Worm (Caenorhabditis elegans): ENCODE results near the gene sri-65.

The sri-65 gene

DNA sequence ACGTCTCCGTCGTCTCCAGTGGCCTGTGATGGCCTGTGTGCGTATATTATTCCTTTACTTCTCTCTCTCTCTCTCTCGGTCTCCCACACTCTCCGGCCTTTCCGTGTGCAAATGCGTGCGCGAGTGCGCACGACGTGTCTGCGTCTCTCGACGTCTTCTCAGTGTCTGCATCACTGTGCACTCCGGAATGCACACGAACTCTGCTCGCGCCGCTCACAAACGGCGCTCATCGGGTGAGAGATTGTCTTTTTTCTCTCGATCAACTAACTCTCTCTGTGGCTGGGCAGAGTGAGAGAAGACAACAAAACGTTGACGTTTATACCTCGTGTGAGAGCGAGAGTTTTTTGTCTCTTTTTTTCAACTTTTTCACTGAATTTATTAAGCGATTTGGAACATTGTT lies 32.2 kb downstream of the sri-65 start:
- TF ChIP-seq mcd-1 (GFP tag; IDR thresholded peaks at IDR 0.05) = peak; percentile 85
- peak; percentile 84 for TF ChIP-seq ztf-22 (GFP tag; optimal IDR thresholded peaks at IDR 0.05)
- TF ChIP-seq sptf-2 (GFP tag; optimal IDR thresholded peaks at IDR 0.05) = peak; percentile 41
- TF ChIP-seq snpc-4 (GFP tag; optimal IDR thresholded peaks at IDR 0.05) = no peak
- peak; percentile 42 to 82 (median 68) for TF ChIP-seq snpc-4 (tag; optimal IDR thresholded peaks at IDR 0.05)
- peak; percentile 81 for TF ChIP-seq ztf-26 (tag; optimal IDR thresholded peaks at IDR 0.05)
- TF ChIP-seq rpc-1 (optimal IDR thresholded peaks at IDR 0.05) = no peak
- TF ChIP-seq rpc-1 (tag; optimal IDR thresholded peaks at IDR 0.05) = no peak
- no peak for TF ChIP-seq ceh-79 (tag; optimal IDR thresholded peaks at IDR 0.05)
- TF ChIP-seq nhr-90 (tag; optimal IDR thresholded peaks at IDR 0.05) = peak; percentile 63
- no peak for TF ChIP-seq mes-4 (tag; optimal IDR thresholded peaks at IDR 0.05)
- no peak for TF ChIP-seq F57A8.1 (GFP tag; optimal IDR thresholded peaks at IDR 0.05)
- TF ChIP-seq madf-3 (GFP tag; IDR thresholded peaks at IDR 0.05) = 0 out of 2 replicates have a peak, but pooled peaks have one; percentile 23
- TF ChIP-seq ceh-91 (GFP tag; IDR thresholded peaks at IDR 0.05) = 0 out of 2 replicates have a peak, but pooled peaks have one; percentile 9
- no peak for TF ChIP-seq sdz-38 (tag; optimal IDR thresholded peaks at IDR 0.05)
- TF ChIP-seq nhr-80 (tag; optimal IDR thresholded peaks at IDR 0.05) = peak; percentile 82
- peak; percentile 83 for TF ChIP-seq athp-1 (tag; optimal IDR thresholded peaks at IDR 0.05)
- no peak for TF ChIP-seq F37B4.10 (GFP tag; IDR thresholded peaks at IDR 0.05)
- TF ChIP-seq ekl-4 (GFP tag; IDR thresholded peaks at IDR 0.05) = peak; percentile 79; the same call in 1 of the 2 replicates
- no peak for TF ChIP-seq fkh-3 (tag; optimal IDR thresholded peaks at IDR 0.05)
- TF ChIP-seq let-607 (tag; optimal IDR thresholded peaks at IDR 0.05) = peak in 1 of 2 experiments; percentile 39
- TF ChIP-seq attf-3 (GFP tag; conservative IDR thresholded peaks at IDR 0.05) = peak; percentile 45; the same call in 1 of the 2 replicates
- TF ChIP-seq somi-1 (GFP tag; optimal IDR thresholded peaks at IDR 0.05) = peak; percentile 91
- TF ChIP-seq lin-40 (tag; optimal IDR thresholded peaks at IDR 0.05) = peak; percentile 90
- TF ChIP-seq F52B5.7 (tag; optimal IDR thresholded peaks at IDR 0.05) = peak; percentile 80
- TF ChIP-seq hrde-1 (tag; optimal IDR thresholded peaks at IDR 0.05; ENCODE audit: borderline replicate concordance) = no peak
- TF ChIP-seq ZK185.1 (tag; optimal IDR thresholded peaks at IDR 0.05; ENCODE audit: poor library complexity, severe bottlenecking) = peak; percentile 60
- no peak for TF ChIP-seq ccch-3 (GFP tag; optimal IDR thresholded peaks at IDR 0.05)
- TF ChIP-seq F55B11.4 (tag; optimal IDR thresholded peaks at IDR 0.05; ENCODE audit: borderline replicate concordance, insufficient read depth) = no peak
- no peak for TF ChIP-seq snpc-1.3 (tag; optimal IDR thresholded peaks at IDR 0.05; ENCODE audit: insufficient read depth)
- TF ChIP-seq lin-26 (GFP tag; IDR thresholded peaks at IDR 0.05) = peak; percentile 88
- no peak for TF ChIP-seq snpc-3.4 (tag; optimal IDR thresholded peaks at IDR 0.05)
- no peak for TF ChIP-seq nhr-120 (GFP tag; IDR thresholded peaks at IDR 0.05)
- TF ChIP-seq xnd-1 (tag; optimal IDR thresholded peaks at IDR 0.05) = no peak
- no peak for TF ChIP-seq dpl-1 (GFP tag; optimal IDR thresholded peaks at IDR 0.05)
- peak; percentile 94 for TF ChIP-seq dox-1 (GFP tag; IDR thresholded peaks at IDR 0.05)
- TF ChIP-seq bed-2 (GFP tag; IDR thresholded peaks at IDR 0.05) = 0 out of 2 replicates have a peak, but pooled peaks have one; percentile 36
- TF ChIP-seq madf-8 (GFP tag; conservative IDR thresholded peaks at IDR 0.05) = no peak
- no peak for TF ChIP-seq unc-62 (GFP tag; optimal IDR thresholded peaks at IDR 0.05)
- 0 out of 2 replicates have a peak, but pooled peaks have one; percentile 12 for TF ChIP-seq ztf-6 (GFP tag; IDR thresholded peaks at IDR 0.05)
- TF ChIP-seq nfya-2 (GFP tag; IDR thresholded peaks at IDR 0.05) = no peak
- peak; percentile 95 for TF ChIP-seq hmg-1.2 (GFP tag; IDR thresholded peaks at IDR 0.05)
- no peak for TF ChIP-seq T07F8.4 (tag; optimal IDR thresholded peaks at IDR 0.05)
- TF ChIP-seq cebp-1 (GFP tag; IDR thresholded peaks at IDR 0.05) = no peak
- TF ChIP-seq cebp-1 (tag; optimal IDR thresholded peaks at IDR 0.05) = peak; percentile 89
- TF ChIP-seq F10E7.11 (tag; optimal IDR thresholded peaks at IDR 0.05) = no peak
- no peak for TF ChIP-seq unc-130 (GFP tag; optimal IDR thresholded peaks at IDR 0.05)
- peak; percentile 43 for TF ChIP-seq mel-28 (tag; optimal IDR thresholded peaks at IDR 0.05; ENCODE audit: borderline replicate concordance)
- TF ChIP-seq hmg-20 (GFP tag; IDR thresholded peaks at IDR 0.05) = peak; percentile 43; the same call in 1 of the 2 replicates
